Fruit fly (Drosophila melanogaster) whole organism, embryonic: ENCODE results near the gene CG13634.

Experiments used
- B-H1 ChIP-seq: fragments of 200-800 bp; sonication (Bioruptor generic); IDR thresholded peaks from 3 replicates; pipeline ENCODE4 v1.3.6; 2022; ENCODE audit warnings: missing biosample characterization, missing genetic modification characterization
- Bgb ChIP-seq: fragments of 200-800 bp; sonication (Bioruptor generic); IDR thresholded peaks from 2 replicates; pipeline ENCODE4 v1.3.6; 2022; ENCODE audit warnings: missing biosample characterization, missing genetic modification characterization; ENCODE audit not compliant: partially characterized antibody
- CG10654 ChIP-seq: fragments of 200-800 bp; sonication (Bioruptor generic); optimal IDR thresholded peaks from 2 replicates; lab custom pipeline; 2016; ENCODE audit warnings: missing biosample characterization, missing genetic modification characterization
- CG10979 ChIP-seq: fragments of 200-800 bp; sonication (Bioruptor generic); optimal IDR thresholded peaks from 2 replicates; lab custom pipeline; 2018; ENCODE audit warnings: missing biosample characterization, mild to moderate bottlenecking, missing genetic modification characterization, moderate library complexity
- CG11247 ChIP-seq: fragments of 200-800 bp; sonication (Bioruptor generic); IDR thresholded peaks from 2 replicates; pipeline ENCODE4 v1.3.6; 2022; ENCODE audit warnings: missing biosample characterization, missing genetic modification characterization
- CG12744 ChIP-seq: fragments of 200-800 bp; sonication (Bioruptor generic); optimal IDR thresholded peaks from 2 replicates; lab custom pipeline; 2016; ENCODE audit warnings: missing biosample characterization, missing genetic modification characterization
- CG14710 ChIP-seq: fragments of 200-800 bp; sonication (Bioruptor generic); optimal IDR thresholded peaks from 3 replicates; lab custom pipeline; 2019; ENCODE audit warnings: missing biosample characterization, mild to moderate bottlenecking, missing genetic modification characterization, moderate library complexity
- CG15011 ChIP-seq: fragments of 200-800 bp; sonication (Bioruptor generic); optimal IDR thresholded peaks from 3 replicates; lab custom pipeline; 2018; ENCODE audit warnings: missing biosample characterization, mild to moderate bottlenecking, missing genetic modification characterization
- CG15601 ChIP-seq: fragments of 200-800 bp; sonication (Bioruptor generic); optimal IDR thresholded peaks from 3 replicates; lab custom pipeline; 2019; ENCODE audit warnings: missing biosample characterization, mild to moderate bottlenecking, missing genetic modification characterization, moderate library complexity
- CG16815 ChIP-seq: fragments of 200-800 bp; sonication (Bioruptor generic); optimal IDR thresholded peaks from 3 replicates; lab custom pipeline; 2017; ENCODE audit warnings: missing biosample characterization, mild to moderate bottlenecking, missing genetic modification characterization
- CG17385 ChIP-seq: fragments of 200-800 bp; sonication (Bioruptor generic); optimal IDR thresholded peaks from 3 replicates; lab custom pipeline; 2018; ENCODE audit warnings: missing biosample characterization, mild to moderate bottlenecking, missing genetic modification characterization
- CG17829 ChIP-seq: fragments of 200-800 bp; optimal IDR thresholded peaks from 2 replicates; lab custom pipeline; 2019; ENCODE audit warnings: missing biosample characterization, mild to moderate bottlenecking, missing genetic modification characterization, moderate library complexity
- CG1832 ChIP-seq: fragments of 200-800 bp; sonication (Bioruptor generic); optimal IDR thresholded peaks from 2 replicates; lab custom pipeline; 2017; ENCODE audit warnings: missing biosample characterization, mild to moderate bottlenecking, missing genetic modification characterization, inconsistent platforms
- CG18619 ChIP-seq: fragments of 200-800 bp; sonication (Bioruptor generic); optimal IDR thresholded peaks from 3 replicates; lab custom pipeline; 2017; ENCODE audit warnings: missing biosample characterization, mild to moderate bottlenecking, missing genetic modification characterization
- CG2889 ChIP-seq: fragments of 200-800 bp; sonication (Bioruptor generic); IDR thresholded peaks from 3 replicates; pipeline ENCODE4 v1.3.6; 2022; ENCODE audit warnings: missing biosample characterization, missing genetic modification characterization
- CG30020 ChIP-seq: fragments of 200-800 bp; optimal IDR thresholded peaks from 2 replicates; lab custom pipeline; 2019; ENCODE audit warnings: missing biosample characterization, mild to moderate bottlenecking, missing genetic modification characterization, moderate library complexity
- CG31365 ChIP-seq: fragments of 200-800 bp; sonication (Bioruptor generic); optimal IDR thresholded peaks from 2 replicates; lab custom pipeline; 2018; ENCODE audit warnings: missing biosample characterization, mild to moderate bottlenecking, missing genetic modification characterization
- CG3838 ChIP-seq: fragments of 200-800 bp; sonication (Bioruptor generic); optimal IDR thresholded peaks from 3 replicates; lab custom pipeline; 2016; ENCODE audit warnings: missing biosample characterization, missing genetic modification characterization
- CG4424 ChIP-seq: fragments of 200-800 bp; sonication (Bioruptor generic); optimal IDR thresholded peaks from 3 replicates; lab custom pipeline; 2016; ENCODE audit warnings: missing biosample characterization, missing genetic modification characterization
- CG5953 ChIP-seq: fragments of 200-800 bp; sonication (Bioruptor generic); IDR thresholded peaks from 2 replicates; pipeline ENCODE4 v1.3.6; 2022; ENCODE audit warnings: missing biosample characterization, missing genetic modification characterization
- CG6175 ChIP-seq: fragments of 200-800 bp; sonication (Bioruptor generic); IDR thresholded peaks from 3 replicates; pipeline ENCODE4 v1.3.6; 2022; ENCODE audit warnings: missing biosample characterization, missing genetic modification characterization
- CG6813 ChIP-seq: fragments of 200-800 bp; sonication (Bioruptor generic); optimal IDR thresholded peaks from 2 replicates; lab custom pipeline; 2017; ENCODE audit warnings: missing biosample characterization, missing genetic modification characterization, mild to moderate bottlenecking, moderate library complexity, missing genetic modification reagents
- CG7928 ChIP-seq: fragments of 200-800 bp; sonication (Bioruptor generic); optimal IDR thresholded peaks from 2 replicates; lab custom pipeline; 2017; ENCODE audit warnings: missing biosample characterization, mild to moderate bottlenecking, missing genetic modification characterization
- CG8089 ChIP-seq: fragments of 200-800 bp; sonication (Bioruptor generic); optimal IDR thresholded peaks from 3 replicates; lab custom pipeline; 2016; ENCODE audit warnings: missing biosample characterization, missing genetic modification characterization
- CG9609 ChIP-seq: fragments of 200-800 bp; sonication (Bioruptor generic); optimal IDR thresholded peaks from 3 replicates; lab custom pipeline; 2016; ENCODE audit warnings: missing biosample characterization, missing genetic modification characterization
- CHES-1-like ChIP-seq: fragments of 200-800 bp; sonication (Bioruptor generic); optimal IDR thresholded peaks from 2 replicates; lab custom pipeline; 2016; ENCODE audit warnings: missing biosample characterization, missing genetic modification characterization
- CTCF ChIP-seq: fragments of 200-800 bp; sonication (Bioruptor generic); optimal IDR thresholded peaks from 2 replicates; lab custom pipeline; 2017; ENCODE audit warnings: missing biosample characterization, mild to moderate bottlenecking, missing genetic modification characterization, moderate library complexity
- Ets65A ChIP-seq: fragments of 200-800 bp; sonication (Bioruptor generic); peaks from one replicate; lab custom pipeline; 2016; ENCODE audit warnings: missing biosample characterization, missing genetic modification characterization
- H15 ChIP-seq: fragments of 200-800 bp; sonication (Bioruptor generic); IDR thresholded peaks from 3 replicates; pipeline ENCODE4 v1.3.6; 2022; ENCODE audit warnings: missing biosample characterization, missing genetic modification characterization
- HLH3B ChIP-seq: fragments of 200-800 bp; sonication (Bioruptor generic); IDR thresholded peaks from 2 replicates; pipeline ENCODE4 v1.3.6; 2022; ENCODE audit warnings: missing biosample characterization, missing genetic modification characterization
- Mes4 ChIP-seq: fragments of 200-800 bp; sonication (Bioruptor generic); optimal IDR thresholded peaks from 2 replicates; lab custom pipeline; 2016; ENCODE audit warnings: missing biosample characterization, missing genetic modification characterization
- Myb ChIP-seq: fragments of 200-800 bp; sonication (Bioruptor generic); optimal IDR thresholded peaks from 2 replicates; lab custom pipeline; 2016; ENCODE audit warnings: missing biosample characterization, missing genetic modification characterization
- Poxn ChIP-seq: fragments of 200-800 bp; sonication (Bioruptor generic); IDR thresholded peaks from 2 replicates; pipeline ENCODE4 v1.3.6; 2022; ENCODE audit warnings: missing biosample characterization, missing genetic modification characterization
- Sry-δ ChIP-seq: fragments of 200-800 bp; sonication (Bioruptor generic); optimal IDR thresholded peaks from 2 replicates; lab custom pipeline; 2016; ENCODE audit warnings: missing biosample characterization, missing genetic modification characterization
- ac ChIP-seq: fragments of 200-800 bp; sonication (Bioruptor generic); optimal IDR thresholded peaks from 3 replicates; lab custom pipeline; 2017; ENCODE audit warnings: missing biosample characterization, mild to moderate bottlenecking, missing genetic modification characterization
- aop ChIP-seq: fragments of 200-800 bp; sonication (Bioruptor generic); IDR thresholded peaks from 2 replicates; pipeline ENCODE4 v1.3.6; 2022; ENCODE audit warnings: missing biosample characterization, missing genetic modification characterization
- ase ChIP-seq: fragments of 200-800 bp; sonication (Bioruptor generic); IDR thresholded peaks from 3 replicates; pipeline ENCODE4 v1.3.6; 2022; ENCODE audit warnings: missing biosample characterization, missing genetic modification characterization
- bcd ChIP-seq: fragments of 200-800 bp; sonication (Bioruptor generic); optimal IDR thresholded peaks from 2 replicates; lab custom pipeline; 2017; ENCODE audit warnings: missing biosample characterization, mild to moderate bottlenecking, missing genetic modification characterization
- bigmax ChIP-seq: fragments of 200-800 bp; sonication (Bioruptor generic); optimal IDR thresholded peaks from 2 replicates; lab custom pipeline; 2018; ENCODE audit warnings: missing biosample characterization, mild to moderate bottlenecking, missing genetic modification characterization
- bsh ChIP-seq, 2 experiments: fragments of 200-800 bp; sonication (Bioruptor generic); optimal IDR thresholded peaks; 2 replicates each; lab custom pipeline; 2017 to 2018; ENCODE audit warnings: mild to moderate bottlenecking in 2 of 2, missing biosample characterization in 2 of 2, missing genetic modification characterization in 2 of 2, moderate library complexity in 1 of 2
- btn ChIP-seq: fragments of 200-800 bp; sonication (Bioruptor generic); optimal IDR thresholded peaks from 2 replicates; lab custom pipeline; 2016; ENCODE audit warnings: missing biosample characterization, missing genetic modification characterization
- dm ChIP-seq: fragments of 200-800 bp; sonication (Bioruptor generic); optimal IDR thresholded peaks from 3 replicates; lab custom pipeline; 2016; ENCODE audit warnings: missing biosample characterization, missing genetic modification characterization
- ftz-f1 ChIP-seq: fragments of 200-800 bp; sonication (Bioruptor generic); optimal IDR thresholded peaks from 2 replicates; lab custom pipeline; 2016; ENCODE audit warnings: missing biosample characterization, missing genetic modification characterization
- jumu ChIP-seq: fragments of 200-800 bp; sonication (Bioruptor generic); optimal IDR thresholded peaks from 3 replicates; lab custom pipeline; 2016; ENCODE audit warnings: missing biosample characterization, missing genetic modification characterization
- mld ChIP-seq: fragments of 200-800 bp; sonication (Bioruptor generic); IDR thresholded peaks from 3 replicates; pipeline ENCODE4 v1.3.6; 2022; ENCODE audit warnings: missing biosample characterization, missing genetic modification characterization; ENCODE audit not compliant: partially characterized antibody
- nerfin-1 ChIP-seq: fragments of 200-800 bp; sonication (Bioruptor generic); optimal IDR thresholded peaks from 3 replicates; lab custom pipeline; 2019; ENCODE audit warnings: missing biosample characterization, mild to moderate bottlenecking, missing genetic modification characterization, moderate library complexity
- oc ChIP-seq: fragments of 200-800 bp; sonication (Bioruptor generic); optimal IDR thresholded peaks from 2 replicates; lab custom pipeline; 2018; ENCODE audit warnings: missing biosample characterization, mild to moderate bottlenecking, missing genetic modification characterization, moderate library complexity
- pfk ChIP-seq: fragments of 200-800 bp; sonication (Bioruptor generic); optimal IDR thresholded peaks from 2 replicates; lab custom pipeline; 2018; ENCODE audit warnings: missing biosample characterization, mild to moderate bottlenecking, missing genetic modification characterization, moderate library complexity
- pita ChIP-seq: fragments of 200-800 bp; sonication (Bioruptor generic); optimal IDR thresholded peaks from 2 replicates; lab custom pipeline; 2017; ENCODE audit warnings: missing biosample characterization, mild to moderate bottlenecking, missing genetic modification characterization
- pnt ChIP-seq: fragments of 200-800 bp; sonication (Bioruptor generic); optimal IDR thresholded peaks from 3 replicates; lab custom pipeline; 2016; ENCODE audit warnings: missing biosample characterization, missing genetic modification characterization
- sd ChIP-seq: fragments of 200-800 bp; sonication (Bioruptor generic); optimal IDR thresholded peaks from 3 replicates; lab custom pipeline; 2018; ENCODE audit warnings: missing biosample characterization, mild to moderate bottlenecking, missing genetic modification characterization, moderate library complexity
- sens ChIP-seq: fragments of 200-800 bp; sonication (Bioruptor generic); peaks from one replicate; lab custom pipeline; 2016; ENCODE audit warnings: missing biosample characterization, missing genetic modification characterization

CG13634 gene

dm6 chr3R:24767667-24768340 is 22.1 kb downstream of the CG13634 start (continued):
- no peak for TF ChIP-seq CG9609 (GFP tag; lab: Kevin White, UChicago)
- no peak for TF ChIP-seq CG8089 (GFP tag; lab: Kevin White, UChicago)
- peak; percentile 70 for TF ChIP-seq sd (tag; lab: Kevin White, UChicago)
- no peak for TF ChIP-seq Myb (GFP tag; lab: Kevin White, UChicago)
- peak; percentile 11 for TF ChIP-seq CG15601 (tag; lab: Kevin White, UChicago)
- no peak for TF ChIP-seq aop (GFP tag; lab: Robert Waterston, UW)
- TF ChIP-seq CG11247 (GFP tag; lab: Robert Waterston, UW), result no peak
- no peak for TF ChIP-seq CG5953 (GFP tag; lab: Robert Waterston, UW)
- TF ChIP-seq HLH3B (GFP tag; lab: Robert Waterston, UW), result no peak
- peak; percentile 17 for TF ChIP-seq nerfin-1 (tag; lab: Kevin White, UChicago)
- TF ChIP-seq dm (GFP tag; lab: Kevin White, UChicago), result no peak
- TF ChIP-seq CG30020 (tag; lab: Kevin White, UChicago), result no peak
- no peak for TF ChIP-seq pnt
- no peak for TF ChIP-seq oc (tag; lab: Kevin White, UChicago)
- TF ChIP-seq jumu (GFP tag; lab: Kevin White, UChicago), result no peak
- TF ChIP-seq CG10654 (GFP tag; lab: Kevin White, UChicago), result no peak
- no peak for TF ChIP-seq CG17829 (tag; lab: Kevin White, UChicago)
- TF ChIP-seq CG3838 (GFP tag; lab: Kevin White, UChicago), result peak; percentile 51
- TF ChIP-seq ftz-f1 (GFP tag; lab: Kevin White, UChicago), result no peak
- no peak for TF ChIP-seq Mes4 (GFP tag; lab: Kevin White, UChicago)
- no peak for TF ChIP-seq H15
- no peak for TF ChIP-seq CG31365 (tag; lab: Kevin White, UChicago)
- TF ChIP-seq CG17385, result peak; percentile 85
- no peak for TF ChIP-seq pita (GFP tag; lab: Kevin White, UChicago)
- no peak for TF ChIP-seq Sry-δ (GFP tag; lab: Kevin White, UChicago)
- TF ChIP-seq Ets65A (GFP tag; lab: Kevin White, UChicago), result no peak
- TF ChIP-seq ac (GFP tag; lab: Kevin White, UChicago), result no peak
- no peak for TF ChIP-seq bigmax (GFP tag; lab: Kevin White, UChicago)
- TF ChIP-seq CG18619 (GFP tag; lab: Kevin White, UChicago), result no peak
- peak in 1 of 2 experiments; percentile 59 for TF ChIP-seq bsh (GFP tag; optimal IDR thresholded peaks at IDR 0.05; lab: Kevin White, UChicago)
- TF ChIP-seq ase (GFP tag; lab: Robert Waterston, UW), result no peak
- TF ChIP-seq B-H1 (GFP tag; lab: Robert Waterston, UW), result no peak
- TF ChIP-seq CG2889 (GFP tag; lab: Robert Waterston, UW), result no peak
- no peak for TF ChIP-seq Bgb
- TF ChIP-seq CG6175 (GFP tag; lab: Robert Waterston, UW), result no peak
- TF ChIP-seq CG16815 (GFP tag; lab: Kevin White, UChicago), result no peak
- TF ChIP-seq CHES-1-like (GFP tag; lab: Kevin White, UChicago), result no peak
- TF ChIP-seq CG4424 (GFP tag; lab: Kevin White, UChicago), result no peak
- peak; percentile 36 for TF ChIP-seq CG14710 (tag; lab: Kevin White, UChicago)
- no peak for TF ChIP-seq CG15011
- TF ChIP-seq CTCF (GFP tag; lab: Kevin White, UChicago), result no peak
- no peak for TF ChIP-seq mld
- no peak for TF ChIP-seq sens (GFP tag; lab: Kevin White, UChicago)
- TF ChIP-seq CG7928, result no peak
- TF ChIP-seq CG6813 (GFP tag; lab: Kevin White, UChicago), result peak; percentile 7
- TF ChIP-seq CG12744 (GFP tag; lab: Kevin White, UChicago), result no peak
- TF ChIP-seq CG1832, result no peak
- no peak for TF ChIP-seq bcd (GFP tag; lab: Kevin White, UChicago)
- no peak for TF ChIP-seq pfk (GFP tag; lab: Kevin White, UChicago)
- TF ChIP-seq btn (GFP tag; lab: Kevin White, UChicago), result no peak
- TF ChIP-seq Poxn (GFP tag; lab: Robert Waterston, UW), result no peak
- peak; percentile 2 for TF ChIP-seq CG10979 (tag; lab: Kevin White, UChicago)
